Worm (Caenorhabditis elegans): ENCODE results near the gene taf-3.

The taf-3 gene

DNA sequence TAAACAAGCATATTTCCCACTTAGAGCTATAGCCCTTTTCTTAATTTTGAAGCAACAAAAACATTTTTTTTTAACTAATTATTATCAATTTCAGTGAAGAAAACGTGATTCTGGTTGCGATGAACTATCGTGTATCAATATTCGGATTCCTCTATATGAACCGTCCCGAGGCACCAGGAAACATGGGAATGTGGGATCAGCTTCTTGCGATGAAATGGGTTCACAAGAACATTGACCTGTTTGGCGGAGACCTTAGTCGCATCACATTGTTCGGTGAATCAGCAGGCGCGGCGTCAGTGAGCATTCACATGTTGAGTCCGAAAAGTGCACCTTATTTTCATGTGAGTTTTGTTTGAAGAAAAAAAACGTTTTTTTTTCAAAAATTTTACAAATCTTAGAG, 36.7 kb downstream of the taf-3 start:
- TF ChIP-seq lin-39 (tag; optimal IDR thresholded peaks at IDR 0.05), result no peak
- TF ChIP-seq nhr-21 (tag; optimal IDR thresholded peaks at IDR 0.05), result no peak
- TF ChIP-seq snpc-4 (tag; optimal IDR thresholded peaks at IDR 0.05), result no peak
- no peak for TF ChIP-seq ama-1 (optimal IDR thresholded peaks at IDR 0.05)
- TF ChIP-seq nhr-23 (tag; optimal IDR thresholded peaks at IDR 0.05), result no peak
- TF ChIP-seq elt-3 (tag; optimal IDR thresholded peaks at IDR 0.05), result no peak
- no peak for TF ChIP-seq zag-1 (tag; optimal IDR thresholded peaks at IDR 0.05)
- no peak for TF ChIP-seq nhr-129 (tag; optimal IDR thresholded peaks at IDR 0.05)
- no peak for TF ChIP-seq mab-5 (tag; optimal IDR thresholded peaks at IDR 0.05)
- TF ChIP-seq dmd-4 (tag; optimal IDR thresholded peaks at IDR 0.05), result no peak
- no peak for TF ChIP-seq ztf-11 (tag; optimal IDR thresholded peaks at IDR 0.05)
- no peak for TF ChIP-seq nhr-6 (tag; optimal IDR thresholded peaks at IDR 0.05)
- no peak for TF ChIP-seq lin-13 (GFP tag; optimal IDR thresholded peaks at IDR 0.05)
- no peak for TF ChIP-seq gmeb-1 (tag; optimal IDR thresholded peaks at IDR 0.05)

ce11 chrX:16369454-16369853, 37.2 kb downstream of the taf-3 start:
- TF ChIP-seq mab-5 (tag; optimal IDR thresholded peaks at IDR 0.05) (no peak), unc-55 (GFP tag; optimal IDR thresholded peaks at IDR 0.05) (no peak)

DNA sequence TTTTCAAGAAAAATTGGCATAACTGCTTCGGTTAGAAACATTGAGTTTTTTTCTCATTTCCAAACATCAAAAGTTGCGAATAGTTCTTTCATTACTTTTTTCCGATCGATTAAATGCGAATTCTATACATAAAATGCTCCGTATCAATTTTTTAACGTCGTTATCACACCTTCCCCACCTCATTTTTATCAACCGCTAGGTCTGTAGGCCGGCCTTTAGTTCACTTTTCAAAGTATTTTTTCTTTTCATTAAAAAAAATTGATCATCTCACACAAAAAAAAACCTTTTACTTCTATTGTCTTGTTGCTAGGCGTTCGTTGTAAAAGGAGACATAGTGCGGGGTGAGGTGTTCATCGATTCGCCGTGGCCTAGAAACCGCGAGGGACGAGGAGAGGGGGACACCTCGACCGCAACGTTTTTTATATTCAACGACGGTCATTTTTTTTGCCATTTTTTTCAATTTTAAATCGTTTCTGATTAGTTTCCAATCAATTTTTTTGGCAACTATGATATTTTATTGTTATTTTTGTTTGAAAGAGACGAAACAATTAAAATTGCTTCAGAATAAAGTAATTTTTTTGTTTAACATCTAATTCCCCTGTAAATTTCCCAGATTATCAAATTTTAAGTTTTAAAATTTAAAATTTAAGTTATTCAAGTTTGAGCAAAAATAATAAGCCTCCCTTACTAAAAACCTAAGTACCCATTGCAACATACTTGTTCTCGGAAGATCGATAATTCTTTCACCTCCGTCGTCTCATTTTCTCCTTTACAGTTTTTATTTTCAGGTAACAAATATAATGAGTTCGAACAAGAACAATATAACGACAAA, 43.8 kb downstream of the taf-3 start, which contains the start of gene sur-7:
sur-7 (plus strand) TSS at position 782 of the 832 bp plus-strand sequence.
- TF ChIP-seq unc-55 (GFP tag; optimal IDR thresholded peaks at IDR 0.05), result peak; percentile 16
- peak; percentile 10 for TF ChIP-seq C34F6.9 (tag; optimal IDR thresholded peaks at IDR 0.05)
- TF ChIP-seq mdl-1 (tag; optimal IDR thresholded peaks at IDR 0.05), result no peak
- peak; percentile 63 for TF ChIP-seq fos-1 (tag; optimal IDR thresholded peaks at IDR 0.05)

DNA sequence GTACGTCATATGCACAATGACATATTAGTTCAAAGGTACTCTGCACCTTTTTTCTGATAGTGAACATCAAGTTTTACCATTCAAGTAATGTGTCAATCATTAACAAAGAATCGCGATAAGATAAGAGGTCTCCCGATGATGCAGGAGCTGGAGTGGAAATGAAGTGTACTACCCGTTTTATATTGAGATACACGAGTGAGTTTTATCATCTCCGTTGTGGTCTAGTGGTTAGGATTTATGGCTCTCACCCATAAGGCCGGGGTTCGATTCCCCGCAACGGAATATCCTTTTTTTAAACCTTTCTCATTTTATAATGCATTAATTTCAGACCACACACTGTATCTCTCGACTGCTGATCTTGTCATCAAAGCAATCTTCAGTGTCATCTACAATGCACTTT, 45.7 kb downstream of the taf-3 start:
- TF ChIP-seq sma-9 (GFP tag; optimal IDR thresholded peaks at IDR 0.05) (peak; percentile 86), sma-9 (tag; optimal IDR thresholded peaks at IDR 0.05) (no peak), unc-39 (tag; optimal IDR thresholded peaks at IDR 0.05) (no peak), blmp-1 (tag; optimal IDR thresholded peaks at IDR 0.05; ENCODE audit: insufficient read depth) (no peak), fos-1 (tag; optimal IDR thresholded peaks at IDR 0.05) (peak; percentile 94), peb-1 (tag; optimal IDR thresholded peaks at IDR 0.05) (no peak), lin-13 (GFP tag; optimal IDR thresholded peaks at IDR 0.05) (peak; percentile 17), lsy-2 (tag; optimal IDR thresholded peaks at IDR 0.05) (peak in 1 of 2 experiments; percentile 51), sem-4 (tag; optimal IDR thresholded peaks at IDR 0.05) (no peak), egl-27 (tag; optimal IDR thresholded peaks at IDR 0.05) (peak; percentile 26), mdl-1 (tag; optimal IDR thresholded peaks at IDR 0.05) (peak in 1 of 2 experiments; percentile 18), crh-2 (tag; optimal IDR thresholded peaks at IDR 0.05) (peak; percentile 77), C34F6.9 (tag; optimal IDR thresholded peaks at IDR 0.05) (peak; percentile 4), unc-55 (GFP tag; optimal IDR thresholded peaks at IDR 0.05) (peak; percentile 24), F13H6.1 (tag; optimal IDR thresholded peaks at IDR 0.05) (peak; percentile 42), ZK546.5 (tag; optimal IDR thresholded peaks at IDR 0.05) (no peak), ama-1 (optimal IDR thresholded peaks at IDR 0.05) (no peak), nhr-21 (tag; optimal IDR thresholded peaks at IDR 0.05) (peak; percentile 57), aly-2 (tag; optimal IDR thresholded peaks at IDR 0.05) (no peak), lin-39 (tag; optimal IDR thresholded peaks at IDR 0.05) (no peak), Y55F3AM.14 (GFP tag; optimal IDR thresholded peaks at IDR 0.05) (peak; percentile 18), nhr-6 (tag; optimal IDR thresholded peaks at IDR 0.05) (peak; percentile 25), gmeb-1 (tag; optimal IDR thresholded peaks at IDR 0.05) (peak; percentile 60), mbf-1 (tag; optimal IDR thresholded peaks at IDR 0.05) (no peak), nhr-129 (tag; optimal IDR thresholded peaks at IDR 0.05) (peak; percentile 68), nhr-77 (tag; optimal IDR thresholded peaks at IDR 0.05) (no peak), sma-3 (GFP tag; optimal IDR thresholded peaks at IDR 0.05) (peak; percentile 56), elt-3 (tag; optimal IDR thresholded peaks at IDR 0.05) (no peak), nhr-23 (tag; optimal IDR thresholded peaks at IDR 0.05) (no peak)

DNA sequence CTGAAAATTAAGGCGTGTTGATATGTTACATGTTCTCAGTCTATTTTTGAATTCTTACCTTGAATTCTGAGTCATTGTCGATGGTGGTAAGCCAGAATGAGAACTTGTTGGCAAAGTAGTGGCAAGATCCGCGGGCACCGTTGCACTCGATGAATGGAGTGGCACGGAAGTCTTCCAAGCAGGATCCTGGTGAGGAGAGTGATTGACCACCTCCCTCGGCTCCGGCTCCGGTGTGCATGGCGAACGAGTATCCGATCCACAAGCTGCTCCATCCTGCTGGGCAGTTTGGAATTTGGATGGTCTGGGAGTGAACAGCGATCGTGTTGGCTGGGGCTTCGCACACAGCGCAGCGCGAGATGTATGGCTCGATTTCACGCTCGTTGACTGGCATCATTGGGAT, 48.9 kb downstream of the taf-3 start:
- TF ChIP-seq egl-27 (tag; optimal IDR thresholded peaks at IDR 0.05), result no peak
- TF ChIP-seq crh-2 (tag; optimal IDR thresholded peaks at IDR 0.05), result no peak
- no peak for TF ChIP-seq nhr-129 (tag; optimal IDR thresholded peaks at IDR 0.05)
- no peak for TF ChIP-seq ceh-82 (tag; optimal IDR thresholded peaks at IDR 0.05)
- TF ChIP-seq R02D3.7 (tag; optimal IDR thresholded peaks at IDR 0.05), result no peak
- no peak for TF ChIP-seq mab-5 (tag; optimal IDR thresholded peaks at IDR 0.05)
- no peak for TF ChIP-seq nhr-237 (tag; optimal IDR thresholded peaks at IDR 0.05)
- TF ChIP-seq ztf-1 (GFP tag; conservative IDR thresholded peaks at IDR 0.05), result no peak
- TF ChIP-seq Y55F3AM.14 (GFP tag; optimal IDR thresholded peaks at IDR 0.05), result no peak
- no peak for TF ChIP-seq ceh-16 (tag; optimal IDR thresholded peaks at IDR 0.05)
- TF ChIP-seq F13H6.1 (tag; optimal IDR thresholded peaks at IDR 0.05), result no peak
- TF ChIP-seq unc-55 (GFP tag; optimal IDR thresholded peaks at IDR 0.05), result no peak
- TF ChIP-seq nhr-23 (tag; optimal IDR thresholded peaks at IDR 0.05), result no peak
- no peak for TF ChIP-seq ama-1 (optimal IDR thresholded peaks at IDR 0.05)
- TF ChIP-seq lin-39 (tag; optimal IDR thresholded peaks at IDR 0.05), result no peak
- TF ChIP-seq ZK546.5 (tag; optimal IDR thresholded peaks at IDR 0.05), result no peak
- TF ChIP-seq ztf-11 (tag; optimal IDR thresholded peaks at IDR 0.05), result no peak
- no peak for TF ChIP-seq mdl-1 (tag; optimal IDR thresholded peaks at IDR 0.05)

Data from whole organism, L2 larva.